Fruit fly (Drosophila melanogaster) whole organism, prepupa: ENCODE results near the gene CG6845.

Source experiments
- Blimp-1 ChIP-seq: fragments of 200-800 bp; sonication (Bioruptor generic); optimal IDR thresholded peaks from 3 replicates; lab custom pipeline; 2017; ENCODE audit warnings: missing biosample characterization, missing genetic modification characterization, mild to moderate bottlenecking, moderate library complexity, missing genetic modification reagents
- CG10669 ChIP-seq: fragments of 200-800 bp; sonication (Bioruptor generic); optimal IDR thresholded peaks from 3 replicates; lab custom pipeline; 2018; ENCODE audit warnings: missing biosample characterization, mild to moderate bottlenecking, missing genetic modification characterization, moderate library complexity
- CG11762 ChIP-seq: fragments of 200-800 bp; sonication (Bioruptor generic); optimal IDR thresholded peaks from 3 replicates; lab custom pipeline; 2016; ENCODE audit warnings: missing biosample characterization, missing genetic modification characterization; ENCODE audit not compliant: insufficient read depth
- CG11902 ChIP-seq: fragments of 200-800 bp; sonication (Bioruptor generic); optimal IDR thresholded peaks from 3 replicates; lab custom pipeline; 2016; ENCODE audit warnings: missing biosample characterization, missing genetic modification characterization
- CG3032 ChIP-seq: fragments of 200-800 bp; optimal IDR thresholded peaks from 2 replicates; lab custom pipeline; 2019; ENCODE audit warnings: missing biosample characterization, mild to moderate bottlenecking, missing genetic modification characterization, moderate library complexity
- CG31627 ChIP-seq: fragments of 200-800 bp; sonication (Bioruptor generic); optimal IDR thresholded peaks from 3 replicates; lab custom pipeline; 2016; ENCODE audit warnings: missing biosample characterization, missing genetic modification characterization
- CG4318 ChIP-seq: fragments of 200-800 bp; sonication (Bioruptor generic); optimal IDR thresholded peaks from 3 replicates; lab custom pipeline; 2017; ENCODE audit warnings: missing biosample characterization, mild to moderate bottlenecking, missing genetic modification characterization
- CG6276 ChIP-seq: fragments of 200-800 bp; sonication (Bioruptor generic); optimal IDR thresholded peaks from 2 replicates; lab custom pipeline; 2017; ENCODE audit warnings: missing biosample characterization, mild to moderate bottlenecking, missing genetic modification characterization
- CG6808 ChIP-seq: fragments of 200-800 bp; sonication (Bioruptor generic); optimal IDR thresholded peaks from 3 replicates; lab custom pipeline; 2017; ENCODE audit warnings: missing biosample characterization, missing genetic modification characterization, mild to moderate bottlenecking, moderate library complexity, missing genetic modification reagents
- CG7368 ChIP-seq: fragments of 200-800 bp; sonication (Bioruptor generic); optimal IDR thresholded peaks from 3 replicates; lab custom pipeline; 2016; ENCODE audit warnings: missing biosample characterization, missing genetic modification characterization
- CG8119 ChIP-seq: fragments of 200-800 bp; sonication (Bioruptor generic); IDR thresholded peaks from 3 replicates; pipeline ENCODE4 v1.3.6; 2022; ENCODE audit warnings: missing biosample characterization, missing genetic modification characterization
- Eip75B ChIP-seq: fragments of 200-800 bp; sonication (Bioruptor generic); optimal IDR thresholded peaks from 3 replicates; lab custom pipeline; 2016; ENCODE audit warnings: missing biosample characterization, missing genetic modification characterization
- Eip78C ChIP-seq: fragments of 200-800 bp; sonication (Bioruptor generic); peaks from one replicate; lab custom pipeline; 2016; ENCODE audit warnings: missing biosample characterization, missing genetic modification characterization
- Eip93F ChIP-seq: fragments of 200-800 bp; sonication (Bioruptor generic); optimal IDR thresholded peaks from 2 replicates; lab custom pipeline; 2016; ENCODE audit warnings: missing biosample characterization, mild to moderate bottlenecking, missing genetic modification characterization
- Ets21C ChIP-seq: fragments of 200-800 bp; sonication (Bioruptor generic); optimal IDR thresholded peaks from 3 replicates; lab custom pipeline; 2016; ENCODE audit warnings: missing biosample characterization, missing genetic modification characterization
- Ets96B ChIP-seq: fragments of 200-800 bp; optimal IDR thresholded peaks from 2 replicates; lab custom pipeline; 2019; ENCODE audit warnings: missing biosample characterization, mild to moderate bottlenecking, missing genetic modification characterization, moderate library complexity
- Gug ChIP-seq: fragments of 200-800 bp; sonication (Bioruptor generic); IDR thresholded peaks from 2 replicates; pipeline ENCODE4 v1.3.6; 2022; ENCODE audit warnings: missing biosample characterization, missing genetic modification characterization
- Hr4 ChIP-seq: fragments of 200-800 bp; sonication (Bioruptor generic); optimal IDR thresholded peaks from 3 replicates; lab custom pipeline; 2016; ENCODE audit warnings: missing biosample characterization, missing genetic modification characterization
- Lpt ChIP-seq: fragments of 200-800 bp; sonication (Bioruptor generic); optimal IDR thresholded peaks from 3 replicates; lab custom pipeline; 2016; ENCODE audit warnings: missing biosample characterization, missing genetic modification characterization
- Sox15 ChIP-seq: fragments of 200-800 bp; sonication (Bioruptor generic); optimal IDR thresholded peaks from 3 replicates; lab custom pipeline; 2016; ENCODE audit warnings: missing biosample characterization, missing genetic modification characterization
- achi ChIP-seq: fragments of 200-800 bp; sonication (Bioruptor generic); optimal IDR thresholded peaks from 3 replicates; lab custom pipeline; 2016; ENCODE audit warnings: missing biosample characterization, missing genetic modification characterization
- acj6 ChIP-seq: fragments of 200-800 bp; sonication (Bioruptor generic); optimal IDR thresholded peaks from 3 replicates; lab custom pipeline; 2016; ENCODE audit warnings: missing biosample characterization, missing genetic modification characterization
- cyc ChIP-seq: fragments of 200-800 bp; sonication (Bioruptor generic); optimal IDR thresholded peaks from 3 replicates; lab custom pipeline; 2016; ENCODE audit warnings: missing biosample characterization, missing genetic modification characterization
- dac ChIP-seq: fragments of 200-800 bp; sonication (Bioruptor generic); optimal IDR thresholded peaks from 2 replicates; lab custom pipeline; 2017; ENCODE audit warnings: missing biosample characterization, mild to moderate bottlenecking, missing genetic modification characterization
- dsx ChIP-seq: fragments of 200-800 bp; optimal IDR thresholded peaks from 3 replicates; lab custom pipeline; 2019; ENCODE audit warnings: missing biosample characterization, mild to moderate bottlenecking, missing genetic modification characterization, moderate library complexity; ENCODE audit not compliant: poor library complexity, severe bottlenecking
- eg ChIP-seq: fragments of 200-800 bp; sonication (Bioruptor generic); IDR thresholded peaks from 3 replicates; pipeline ENCODE4 v1.3.6; 2022; ENCODE audit warnings: missing biosample characterization, missing genetic modification characterization
- esn ChIP-seq: fragments of 200-800 bp; sonication (Bioruptor generic); optimal IDR thresholded peaks from 2 replicates; lab custom pipeline; 2016; ENCODE audit warnings: missing biosample characterization, mild to moderate bottlenecking, missing genetic modification characterization, moderate library complexity
- fd59A ChIP-seq: fragments of 200-800 bp; sonication (Bioruptor generic); optimal IDR thresholded peaks from 2 replicates; lab custom pipeline; 2017; ENCODE audit warnings: missing biosample characterization, mild to moderate bottlenecking, missing genetic modification characterization, missing genetic modification reagents
- fd85E ChIP-seq: fragments of 200-800 bp; sonication (Bioruptor generic); optimal IDR thresholded peaks from 3 replicates; lab custom pipeline; 2016; ENCODE audit warnings: missing biosample characterization, missing genetic modification characterization
- fkh ChIP-seq: fragments of 200-800 bp; sonication (Bioruptor generic); optimal IDR thresholded peaks from 3 replicates; lab custom pipeline; 2017; ENCODE audit warnings: missing biosample characterization, mild to moderate bottlenecking, missing genetic modification characterization, moderate library complexity
- lz ChIP-seq: fragments of 200-800 bp; sonication (Bioruptor generic); optimal IDR thresholded peaks from 3 replicates; lab custom pipeline; 2016; ENCODE audit warnings: missing biosample characterization, missing genetic modification characterization
- net ChIP-seq: fragments of 200-800 bp; sonication (Bioruptor generic); optimal IDR thresholded peaks from 3 replicates; lab custom pipeline; 2016; ENCODE audit warnings: missing biosample characterization, missing genetic modification characterization
- salr ChIP-seq, 2 experiments: fragments of 200-800 bp; sonication (Bioruptor generic); optimal IDR thresholded peaks; 3 replicates each; lab custom pipeline; 2016 to 2018; ENCODE audit warnings: missing biosample characterization in 2 of 2, missing genetic modification characterization in 2 of 2, mild to moderate bottlenecking in 1 of 2
- spab ChIP-seq: fragments of 200-800 bp; sonication (Bioruptor generic); optimal IDR thresholded peaks from 2 replicates; lab custom pipeline; 2017; ENCODE audit warnings: missing biosample characterization, mild to moderate bottlenecking, missing genetic modification characterization, missing genetic modification reagents
- svp ChIP-seq: fragments of 200-800 bp; sonication (Bioruptor generic); peaks from one replicate; lab custom pipeline; 2016; ENCODE audit warnings: missing biosample characterization, missing genetic modification characterization
- topi ChIP-seq: fragments of 200-800 bp; sonication (Bioruptor generic); optimal IDR thresholded peaks from 3 replicates; lab custom pipeline; 2016; ENCODE audit warnings: missing biosample characterization, missing genetic modification characterization
- vri ChIP-seq: fragments of 200-800 bp; sonication (Bioruptor generic); optimal IDR thresholded peaks from 3 replicates; lab custom pipeline; 2016; ENCODE audit warnings: missing biosample characterization, mild to moderate bottlenecking, missing genetic modification characterization

CG6845 gene

DNA sequence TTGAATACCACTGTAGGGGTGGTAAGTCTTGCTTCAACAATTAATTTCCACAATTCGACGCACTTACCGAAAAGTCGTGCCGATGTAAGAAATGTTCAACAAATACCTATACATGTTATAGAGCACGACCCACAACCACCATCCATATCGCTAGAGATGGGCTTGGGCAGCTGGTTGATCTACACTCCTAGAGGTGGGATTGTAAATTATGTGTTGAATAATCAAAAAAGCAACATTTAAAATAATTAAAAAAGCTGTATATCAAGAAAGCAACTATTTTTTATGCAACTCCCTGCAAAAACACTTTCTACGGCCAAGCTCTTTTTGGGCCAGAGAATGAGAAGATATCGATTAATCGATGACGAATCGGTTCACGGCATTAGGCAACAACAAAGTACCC lies 38.0 kb downstream of the CG6845 start, which contains the start of the genes CG34140, Mkp and Mtch (continued):
- TF ChIP-seq spab (no peak), CG10669 (GFP tag; lab: Kevin White, UChicago) (no peak), CG11902 (GFP tag; lab: Kevin White, UChicago) (peak; percentile 70), topi (GFP tag; lab: Kevin White, UChicago) (no peak), esn (peak; percentile 90), Ets21C (GFP tag; lab: Kevin White, UChicago) (peak; percentile 81), fd59A (GFP tag; lab: Kevin White, UChicago) (peak; percentile 37), Eip75B (no peak), CG31627 (peak; percentile 89), dsx (GFP tag; lab: Kevin White, UChicago) (peak; percentile 88), CG8119 (GFP tag; lab: Robert Waterston, UW) (no peak; the same call in none of the 3 replicates), CG6276 (GFP tag; lab: Kevin White, UChicago) (no peak), cyc (GFP tag; lab: Kevin White, UChicago) (peak; percentile 85), CG6808 (GFP tag; lab: Kevin White, UChicago) (no peak), salr (GFP tag; optimal IDR thresholded peaks at IDR 0.05; lab: Kevin White, UChicago) (no peak), lz (GFP tag; lab: Kevin White, UChicago) (peak; percentile 91), Gug (GFP tag; lab: Robert Waterston, UW) (peak; percentile 72), Lpt (GFP tag; lab: Kevin White, UChicago) (peak; percentile 50), fd85E (GFP tag; lab: Kevin White, UChicago) (peak; percentile 53), CG3032 (tag; lab: Kevin White, UChicago) (peak; percentile 78), svp (peak; percentile 98), acj6 (peak; percentile 79), Hr4 (GFP tag; lab: Kevin White, UChicago) (no peak), fkh (no peak), Eip93F (GFP tag; lab: Kevin White, UChicago) (no peak), CG11762 (GFP tag; lab: Kevin White, UChicago) (peak; percentile 4), Ets96B (tag; lab: Kevin White, UChicago) (no peak), CG7368 (no peak), vri (GFP tag; lab: Kevin White, UChicago) (no peak), Eip78C (no peak), eg (GFP tag; lab: Robert Waterston, UW) (peak; percentile 78), Blimp-1 (GFP tag; lab: Kevin White, UChicago) (peak; percentile 36), achi (GFP tag; lab: Kevin White, UChicago) (no peak), CG4318 (GFP tag; lab: Kevin White, UChicago) (no peak), Sox15 (GFP tag; lab: Kevin White, UChicago) (peak; percentile 65), net (no peak), dac (GFP tag; lab: Kevin White, UChicago) (no peak)
- TF ChIP-seq, all 60 proteins: peak for 28
